Worm (Caenorhabditis elegans) whole organism, L4/young adult: ENCODE measurements around the gene C30G7.4.

Experiments used
- dao-5 ChIP-seq: sonication (generic microtip); optimal IDR thresholded peaks from 2 replicates; lab custom pipeline; 2016; ENCODE audit warnings: missing genotype, missing genetic modification characterization, moderate library complexity, missing compliant biosample characterization
- him-1 ChIP-seq: sonication (generic microtip); optimal IDR thresholded peaks from 2 replicates; lab custom pipeline; 2016; ENCODE audit warnings: missing genotype, missing genetic modification reagents, missing genetic modification characterization, missing compliant biosample characterization

- TF ChIP-seq dao-5 (tag; lab: Kevin White, UChicago) = no peak
- TF ChIP-seq him-1 = no peak
These were observed 49.2 kb downstream of the C30G7.4 start, which contains the start of gene H12D21.6 for ce11 chrV:14897731-14898130.
